Worm (Caenorhabditis elegans): ENCODE results near the gene scb-1.

ce11 chrV:11118179-11118725, 1.3 kb downstream of the scb-1 start:
- TF ChIP-seq flt-1 (GFP tag; IDR thresholded peaks at IDR 0.05), result no peak
- no peak for TF ChIP-seq ztf-23 (GFP tag; IDR thresholded peaks at IDR 0.05)
- no peak for TF ChIP-seq T22C8.4 (GFP tag; IDR thresholded peaks at IDR 0.05)
- no peak for TF ChIP-seq ztf-29 (GFP tag; IDR thresholded peaks at IDR 0.05)
- no peak for TF ChIP-seq cog-1 (tag; optimal IDR thresholded peaks at IDR 0.05)
- no peak for TF ChIP-seq klf-2 (GFP tag; conservative IDR thresholded peaks at IDR 0.05)

Measured in whole organism, midembryonic.